Fruit fly (Drosophila melanogaster): ENCODE measurements around the gene MetRS-m.

Gene MetRS-m

DNA sequence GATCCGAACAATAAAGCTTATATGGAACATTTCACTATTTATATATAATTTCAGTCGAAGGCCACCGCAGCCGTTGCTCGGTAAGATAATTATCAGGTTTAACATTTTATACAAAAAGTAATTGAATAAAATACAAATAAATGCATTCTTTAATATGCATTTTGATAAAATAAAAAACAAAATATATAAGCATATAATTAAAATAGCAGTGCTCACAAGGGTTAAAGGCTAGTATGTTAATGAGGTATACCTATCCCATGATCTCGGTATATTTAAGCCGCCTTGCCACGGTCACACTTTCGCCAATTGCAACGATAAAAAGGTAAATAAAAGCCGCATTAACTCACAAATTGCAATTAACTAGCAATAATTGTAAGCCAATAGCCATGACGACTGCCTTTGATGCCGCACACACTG, 49.0 kb upstream of the MetRS-m start, which contains the start of gene Polr2I (continued):
- TF ChIP-seq Dek (tag; optimal IDR thresholded peaks at IDR 0.05) (peak; percentile 13), Aef1 (GFP tag; IDR thresholded peaks at IDR 0.05) (peak; percentile 37; the same call in 1 of the 3 replicates), tll (GFP tag; optimal IDR thresholded peaks at IDR 0.05) (no peak), Abd-B (GFP tag; optimal IDR thresholded peaks at IDR 0.05) (peak; percentile 61), CG6683 (GFP tag; optimal IDR thresholded peaks at IDR 0.05) (no peak), CG7556 (GFP tag; optimal IDR thresholded peaks at IDR 0.05) (peak; percentile 37), CG6654 (GFP tag; optimal IDR thresholded peaks at IDR 0.05) (no peak), HHEX (GFP tag; optimal IDR thresholded peaks at IDR 0.05) (no peak), CG10267 (tag; optimal IDR thresholded peaks at IDR 0.05) (peak; percentile 23), CG10979 (tag; optimal IDR thresholded peaks at IDR 0.05) (peak; percentile 13), Hsf (GFP tag; optimal IDR thresholded peaks at IDR 0.05) (peak; percentile 13), CG13424 (tag; optimal IDR thresholded peaks at IDR 0.05) (peak; percentile 45), caup (GFP tag; optimal IDR thresholded peaks at IDR 0.05; ENCODE audit: severe bottlenecking) (no peak), CG10654 (GFP tag; optimal IDR thresholded peaks at IDR 0.05) (peak; percentile 23), so (GFP tag; IDR thresholded peaks at IDR 0.05) (no peak), CG17829 (tag; optimal IDR thresholded peaks at IDR 0.05) (peak; percentile 37), ranshi (GFP tag; IDR thresholded peaks at IDR 0.05) (peak; percentile 42; the same call in 1 of the 2 replicates), al (GFP tag; IDR thresholded peaks at IDR 0.05) (no peak), yki (optimal IDR thresholded peaks at IDR 0.05) (no peak), CG3065 (GFP tag; optimal IDR thresholded peaks at IDR 0.05) (no peak), CG5953 (GFP tag; IDR thresholded peaks at IDR 0.05) (no peak), CG16815 (GFP tag; optimal IDR thresholded peaks at IDR 0.05) (peak; percentile 16), zfh1 (GFP tag; IDR thresholded peaks at IDR 0.05) (no peak), CG18619 (GFP tag; optimal IDR thresholded peaks at IDR 0.05) (peak; percentile 21), Dip2 (GFP tag; IDR thresholded peaks at IDR 0.05) (no peak), Tbp (GFP tag; optimal IDR thresholded peaks at IDR 0.05) (no peak), CG17361 (GFP tag; IDR thresholded peaks at IDR 0.05) (peak; percentile 81), Rfx (GFP tag; IDR thresholded peaks at IDR 0.05) (peak; percentile 33; the same call in 1 of the 2 replicates), sens (GFP tag) (no peak), lilli (GFP tag; optimal IDR thresholded peaks at IDR 0.05) (peak; percentile 15), C15 (GFP tag; IDR thresholded peaks at IDR 0.05) (no peak), CG13775 (GFP tag; optimal IDR thresholded peaks at IDR 0.05) (peak; percentile 49), NK7.1 (GFP tag; optimal IDR thresholded peaks at IDR 0.05) (no peak), hb (GFP tag; IDR thresholded peaks at IDR 0.05; ENCODE audit: partially characterized antibody) (no peak), vfl (GFP tag; optimal IDR thresholded peaks at IDR 0.05) (no peak), dmrt11E (tag; optimal IDR thresholded peaks at IDR 0.05) (peak; percentile 44), nom (GFP tag; optimal IDR thresholded peaks at IDR 0.05) (no peak), CG2199 (GFP tag; IDR thresholded peaks at IDR 0.05) (no peak), Oli (tag; optimal IDR thresholded peaks at IDR 0.05) (peak; percentile 22), usp (GFP tag; optimal IDR thresholded peaks at IDR 0.05) (no peak), CG11723 (GFP tag; optimal IDR thresholded peaks at IDR 0.05) (no peak), stwl (tag; optimal IDR thresholded peaks at IDR 0.05) (peak; percentile 14), Atf6 (GFP tag; IDR thresholded peaks at IDR 0.05) (peak; percentile 28; the same call in 1 of the 2 replicates), onecut (GFP tag; IDR thresholded peaks at IDR 0.05) (no peak), mam (GFP tag; optimal IDR thresholded peaks at IDR 0.05) (no peak), CG12391 (tag; optimal IDR thresholded peaks at IDR 0.05) (peak; percentile 60), Lhr (GFP tag; optimal IDR thresholded peaks at IDR 0.05) (peak; percentile 6), CG10543 (GFP tag; optimal IDR thresholded peaks at IDR 0.05) (no peak), wdn (GFP tag; IDR thresholded peaks at IDR 0.05) (no peak), CG6272 (GFP tag; IDR thresholded peaks at IDR 0.05) (no peak; the same call in 1 of the 2 replicates), slbo (GFP tag; IDR thresholded peaks at IDR 0.05) (peak; percentile 57; the same call in 1 of the 2 replicates)

Data from whole organism, embryonic.